Fruit fly (Drosophila melanogaster) whole organism: ENCODE measurements around the gene CG12617.

Experiments
- CG8478 ChIP-seq: fragments of >200 bp; optimal IDR thresholded peaks from 2 replicates; lab custom pipeline; 2018; ENCODE audit warnings: inconsistent platforms
- Dll ChIP-seq: fragments of >200 bp; optimal IDR thresholded peaks from 2 replicates; lab custom pipeline; 2017
- pan ChIP-seq: fragments of >200 bp; optimal IDR thresholded peaks from 2 replicates; lab custom pipeline; 2017
- psq ChIP-seq: fragments of >200 bp; optimal IDR thresholded peaks from 2 replicates; lab custom pipeline; 2017
- usp ChIP-seq: fragments of >200 bp; optimal IDR thresholded peaks from 2 replicates; lab custom pipeline; 2017; ENCODE audit warnings: missing biosample characterization, missing genetic modification characterization, mixed read lengths

- TF ChIP-seq Dll (lab: Kevin White, UChicago), result no peak
- no peak for TF ChIP-seq CG8478 (lab: Kevin White, UChicago)
- no peak for TF ChIP-seq usp (GFP tag; lab: Kevin White, UChicago)
- no peak for TF ChIP-seq pan
- no peak for TF ChIP-seq psq (lab: Kevin White, UChicago)
These were observed 38.5 kb downstream of the CG12617 start for dm6 chr2L:20332978-20333377.
